Fruit fly (Drosophila melanogaster) whole organism, prepupa: ENCODE measurements around the gene Pburs.

Experiments
- CG11902 ChIP-seq: fragments of 200-800 bp; sonication (Bioruptor generic); optimal IDR thresholded peaks from 3 replicates; lab custom pipeline; 2016; ENCODE audit warnings: missing biosample characterization, missing genetic modification characterization
- Gug ChIP-seq: fragments of 200-800 bp; sonication (Bioruptor generic); IDR thresholded peaks from 2 replicates; pipeline ENCODE4 v1.3.6; 2022; ENCODE audit warnings: missing biosample characterization, missing genetic modification characterization
- Hr39 ChIP-seq: fragments of 200-800 bp; sonication (Bioruptor generic); optimal IDR thresholded peaks from 2 replicates; lab custom pipeline; 2016; ENCODE audit warnings: missing biosample characterization, missing genetic modification characterization
- cyc ChIP-seq: fragments of 200-800 bp; sonication (Bioruptor generic); optimal IDR thresholded peaks from 3 replicates; lab custom pipeline; 2016; ENCODE audit warnings: missing biosample characterization, missing genetic modification characterization
- dac ChIP-seq: fragments of 200-800 bp; sonication (Bioruptor generic); optimal IDR thresholded peaks from 2 replicates; lab custom pipeline; 2017; ENCODE audit warnings: missing biosample characterization, mild to moderate bottlenecking, missing genetic modification characterization

dm6 chr2L:14456841-14457240 lies 39.7 kb upstream of the Pburs start:
- no peak for TF ChIP-seq dac (GFP tag; lab: Kevin White, UChicago)
- no peak for TF ChIP-seq cyc
- no peak for TF ChIP-seq Hr39 (GFP tag; lab: Kevin White, UChicago)
- no peak for TF ChIP-seq Gug (GFP tag; lab: Robert Waterston, UW)
- no peak for TF ChIP-seq CG11902 (GFP tag; lab: Kevin White, UChicago)
